Worm (Caenorhabditis elegans) whole organism, mixed stage, embryonic: ENCODE data around the gene end-1.
A peak's percentile ranks its signal among the peaks of the same experiment; 100 is the strongest.

Experiments
- M03D4.4 ChIP-seq: sonication (generic microtip); optimal IDR thresholded peaks from 2 replicates; lab custom pipeline; 2017; ENCODE audit warnings: mild to moderate bottlenecking, missing genetic modification characterization, missing compliant biosample characterization
- bed-3 ChIP-seq: fragments of 200-800 bp; sonication (Bioruptor generic); optimal IDR thresholded peaks from 3 replicates; lab custom pipeline; 2018; ENCODE audit warnings: mild to moderate bottlenecking, missing genetic modification characterization, moderate library complexity, missing compliant biosample characterization
- blmp-1 ChIP-seq: fragments of 150-350 bp; optimal IDR thresholded peaks from 2 replicates; lab custom pipeline; 2014; ENCODE audit warnings: missing biosample characterization, missing genetic modification characterization
- ceh-39 ChIP-seq: fragments of 150-350 bp; optimal IDR thresholded peaks from 2 replicates; lab custom pipeline; 2014; ENCODE audit warnings: missing biosample characterization, missing genetic modification characterization
- ceh-43 ChIP-seq: fragments of 200-800 bp; sonication (Bioruptor generic); optimal IDR thresholded peaks from 2 replicates; lab custom pipeline; 2018; ENCODE audit warnings: mild to moderate bottlenecking, missing genetic modification characterization, moderate library complexity, missing compliant biosample characterization
- ceh-83 ChIP-seq: fragments of 200-800 bp; sonication (Bioruptor generic); optimal IDR thresholded peaks from 2 replicates; lab custom pipeline; 2018; ENCODE audit warnings: mild to moderate bottlenecking, missing genetic modification characterization, missing compliant biosample characterization
- ces-1 ChIP-seq: fragments of 150-350 bp; optimal IDR thresholded peaks from 2 replicates; lab custom pipeline; 2014; ENCODE audit warnings: missing biosample characterization, missing genetic modification reagents, missing genetic modification characterization
- cnd-1 ChIP-seq: fragments of 200-800 bp; sonication (Bioruptor generic); optimal IDR thresholded peaks from 2 replicates; lab custom pipeline; 2018; ENCODE audit warnings: mild to moderate bottlenecking, missing genetic modification characterization, missing compliant biosample characterization
- drap-1 ChIP-seq: fragments of 200-800 bp; sonication (Bioruptor generic); optimal IDR thresholded peaks from 3 replicates; lab custom pipeline; 2018; ENCODE audit warnings: mild to moderate bottlenecking, missing genetic modification characterization, missing compliant biosample characterization
- elt-1 ChIP-seq: sonication (generic microtip); optimal IDR thresholded peaks from 2 replicates; lab custom pipeline; 2017; ENCODE audit warnings: missing genetic modification characterization, mild to moderate bottlenecking, missing compliant biosample characterization, antibody characterized with exemption, moderate library complexity, borderline replicate concordance; ENCODE audit not compliant: insufficient read depth
- elt-3 ChIP-seq: fragments of 150-350 bp; optimal IDR thresholded peaks from 2 replicates; lab custom pipeline; 2014; ENCODE audit warnings: missing biosample characterization, missing genetic modification characterization
- flh-1 ChIP-seq: fragments of 200-800 bp; sonication (Bioruptor generic); optimal IDR thresholded peaks from 2 replicates; lab custom pipeline; 2018; ENCODE audit warnings: mild to moderate bottlenecking, missing genetic modification characterization, moderate library complexity, missing compliant biosample characterization
- ham-2 ChIP-seq: fragments of 200-800 bp; sonication (Bioruptor generic); optimal IDR thresholded peaks from 2 replicates; lab custom pipeline; 2018; ENCODE audit warnings: mild to moderate bottlenecking, missing genetic modification characterization, missing compliant biosample characterization
- hlh-1 ChIP-seq: fragments of 150-350 bp; optimal IDR thresholded peaks from 2 replicates; lab custom pipeline; 2014; ENCODE audit warnings: missing biosample characterization, missing genetic modification reagents, missing genetic modification characterization
- lin-13 ChIP-seq: fragments of 150-350 bp; optimal IDR thresholded peaks from 2 replicates; lab custom pipeline; 2014; ENCODE audit warnings: missing biosample characterization, missing genetic modification characterization
- lin-32 ChIP-seq: fragments of 200-800 bp; sonication (Bioruptor generic); optimal IDR thresholded peaks from 2 replicates; lab custom pipeline; 2018; ENCODE audit warnings: mild to moderate bottlenecking, missing genetic modification characterization, missing compliant biosample characterization
- lsy-2 ChIP-seq: fragments of 150-350 bp; optimal IDR thresholded peaks from 2 replicates; lab custom pipeline; 2014; ENCODE audit warnings: missing biosample characterization, missing genetic modification characterization
- mab-5 ChIP-seq: fragments of 150-350 bp; optimal IDR thresholded peaks from 2 replicates; lab custom pipeline; 2014; ENCODE audit warnings: missing biosample characterization, missing genetic modification characterization
- mep-1 ChIP-seq: fragments of 150-350 bp; optimal IDR thresholded peaks from 2 replicates; lab custom pipeline; 2017; ENCODE audit warnings: missing biosample characterization, missing genetic modification reagents, missing genetic modification characterization, inconsistent platforms
- mls-2 ChIP-seq: sonication (generic microtip); optimal IDR thresholded peaks from 2 replicates; lab custom pipeline; 2016; ENCODE audit warnings: mild to moderate bottlenecking, missing genetic modification characterization, moderate library complexity, missing compliant biosample characterization
- nhr-12 ChIP-seq: fragments of 150-350 bp; optimal IDR thresholded peaks from 2 replicates; lab custom pipeline; 2014; ENCODE audit warnings: missing biosample characterization, missing genetic modification characterization
- nhr-2 ChIP-seq: fragments of 150-350 bp; optimal IDR thresholded peaks from 2 replicates; lab custom pipeline; 2014; ENCODE audit warnings: missing biosample characterization, missing genetic modification characterization
- nhr-237 ChIP-seq: fragments of 150-350 bp; optimal IDR thresholded peaks from 2 replicates; lab custom pipeline; 2014; ENCODE audit warnings: missing biosample characterization, missing genetic modification characterization
- nhr-28 ChIP-seq: fragments of 150-350 bp; optimal IDR thresholded peaks from 2 replicates; lab custom pipeline; 2014; ENCODE audit warnings: missing biosample characterization, missing genetic modification characterization
- nhr-76 ChIP-seq: sonication (generic microtip); optimal IDR thresholded peaks from 2 replicates; lab custom pipeline; 2017; ENCODE audit warnings: missing biosample characterization, missing genetic modification characterization
- pha-4 ChIP-seq: fragments of 150-350 bp; optimal IDR thresholded peaks from 2 replicates; lab custom pipeline; 2018; ENCODE audit warnings: missing biosample characterization, missing genetic modification reagents, missing genetic modification characterization
- sem-2 ChIP-seq: fragments of 200-800 bp; sonication (Bioruptor generic); optimal IDR thresholded peaks from 2 replicates; lab custom pipeline; 2018; ENCODE audit warnings: mild to moderate bottlenecking, missing genetic modification characterization, missing compliant biosample characterization
- snpc-4 ChIP-seq: fragments of 150-350 bp; optimal IDR thresholded peaks from 2 replicates; lab custom pipeline; 2014; ENCODE audit warnings: missing biosample characterization, missing genetic modification characterization
- sptf-1 ChIP-seq: sonication (generic microtip); optimal IDR thresholded peaks from 2 replicates; lab custom pipeline; 2017; ENCODE audit warnings: mild to moderate bottlenecking, missing genetic modification characterization, moderate library complexity, missing compliant biosample characterization
- tbx-8 ChIP-seq: fragments of 200-800 bp; sonication (Bioruptor generic); optimal IDR thresholded peaks from 2 replicates; lab custom pipeline; 2018; ENCODE audit warnings: mild to moderate bottlenecking, missing genetic modification characterization, moderate library complexity, missing compliant biosample characterization
- unc-120 ChIP-seq: sonication (generic microtip); optimal IDR thresholded peaks from 2 replicates; lab custom pipeline; 2017; ENCODE audit warnings: missing genetic modification characterization, missing compliant biosample characterization; ENCODE audit not compliant: poor library complexity, severe bottlenecking
- unc-39 ChIP-seq: fragments of 150-350 bp; optimal IDR thresholded peaks from 2 replicates; lab custom pipeline; 2014; ENCODE audit warnings: missing biosample characterization, missing genetic modification characterization
- unc-62 ChIP-seq: fragments of 150-350 bp; optimal IDR thresholded peaks from 2 replicates; lab custom pipeline; 2014; ENCODE audit warnings: missing biosample characterization, missing genetic modification reagents, missing genetic modification characterization
- zip-8 ChIP-seq: fragments of 150-350 bp; optimal IDR thresholded peaks from 2 replicates; lab custom pipeline; 2014; ENCODE audit warnings: missing biosample characterization, missing genetic modification characterization
- ztf-11 ChIP-seq: fragments of 150-350 bp; optimal IDR thresholded peaks from 2 replicates; lab custom pipeline; 2014; ENCODE audit warnings: missing biosample characterization, missing genetic modification characterization

Gene end-1

ce11 chrV:13955370-13956089, 29.4 kb upstream of the end-1 start:
- TF ChIP-seq elt-3 (tag; lab: Kevin White, UChicago), result no peak
- TF ChIP-seq ham-2 (GFP tag; lab: Kevin White, UChicago), result no peak
- no peak for TF ChIP-seq M03D4.4 (tag; lab: Kevin White, UChicago)
- TF ChIP-seq mab-5, result no peak
- no peak for TF ChIP-seq zip-8 (tag; lab: Kevin White, UChicago)
- no peak for TF ChIP-seq pha-4 (tag; lab: Kevin White, UChicago)
- no peak for TF ChIP-seq sem-2 (GFP tag; lab: Kevin White, UChicago)
- TF ChIP-seq ceh-39 (tag; lab: Kevin White, UChicago), result no peak
- TF ChIP-seq drap-1, result no peak

ce11 chrV:13957691-13958090, 27.2 kb upstream of the end-1 start:
- TF ChIP-seq sptf-1 (no peak), ham-2 (GFP tag; lab: Kevin White, UChicago) (no peak), nhr-237 (tag; lab: Kevin White, UChicago) (no peak), bed-3 (no peak), lin-32 (GFP tag; lab: Kevin White, UChicago) (no peak), ceh-43 (GFP tag; lab: Kevin White, UChicago) (no peak), flh-1 (no peak), elt-3 (tag; lab: Kevin White, UChicago) (no peak)

- TF ChIP-seq bed-3 (no peak), unc-120 (no peak), tbx-8 (no peak), mls-2 (tag; lab: Kevin White, UChicago) (no peak), nhr-28 (no peak)
Measured at ce11 chrV:13958247-13958646, 26.7 kb upstream of the end-1 start, which contains the start of gene R10D12.10. Gene R10D12.10, minus strand, starts transcription at chrV:13958347.

ce11 chrV:13960916-13961315, 24.0 kb upstream of the end-1 start, which contains the start of gene srh-24:
Gene srh-24, minus strand, starts transcription at chrV:13961016.
- TF ChIP-seq sptf-1, result no peak
- TF ChIP-seq elt-3 (tag; lab: Kevin White, UChicago), result no peak
- no peak for TF ChIP-seq ceh-83
- TF ChIP-seq ces-1 (GFP tag; lab: Kevin White, UChicago), result no peak
- TF ChIP-seq hlh-1 (tag; lab: Kevin White, UChicago), result no peak
- TF ChIP-seq bed-3, result no peak
- no peak for TF ChIP-seq lin-13 (tag; lab: Kevin White, UChicago)
- TF ChIP-seq, all 35 proteins: peak for 0

DNA sequence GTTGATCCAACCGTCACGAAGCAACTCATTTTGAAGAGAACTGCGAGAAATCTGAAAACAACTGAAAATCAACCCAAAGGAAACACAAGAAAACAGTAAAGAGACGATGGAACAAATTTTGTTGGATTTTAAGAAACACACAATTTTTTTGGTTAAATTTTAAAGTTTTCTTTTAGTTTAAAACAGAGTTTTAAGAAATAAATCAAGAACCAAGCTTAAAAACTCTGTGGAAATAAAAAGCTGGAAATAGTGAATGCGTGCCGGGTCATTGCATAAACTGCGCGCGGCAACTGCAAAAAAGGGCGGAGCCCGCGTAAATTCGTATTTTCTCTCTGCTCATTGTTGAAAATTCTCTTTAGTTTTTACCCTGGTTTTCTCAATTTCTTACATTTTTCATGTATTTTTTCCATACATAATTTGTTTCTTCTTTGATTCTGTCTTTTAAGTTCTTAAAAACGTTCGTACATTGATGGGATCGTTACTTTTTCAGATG, 23.0 kb upstream of the end-1 start, which contains the start of the genes algn-13 and R10D12.13:
TSS of gene algn-13 (minus strand) at position 51 of the 493 bp plus-strand sequence.
TSS of gene R10D12.13 (plus strand) at position 491 of the 493 bp plus-strand sequence.
- TF ChIP-seq lin-13 (tag; lab: Kevin White, UChicago) (peak; percentile 66), ces-1 (GFP tag; lab: Kevin White, UChicago) (peak; percentile 40), cnd-1 (tag; lab: Kevin White, UChicago) (peak; percentile 77), lin-32 (GFP tag; lab: Kevin White, UChicago) (peak; percentile 41), lsy-2 (tag; lab: Kevin White, UChicago) (peak; percentile 37), snpc-4 (tag; lab: Kevin White, UChicago) (no peak), ceh-43 (GFP tag; lab: Kevin White, UChicago) (peak; percentile 68), unc-39 (tag; lab: Kevin White, UChicago) (no peak), sem-2 (GFP tag; lab: Kevin White, UChicago) (peak; percentile 64), nhr-2 (tag; lab: Kevin White, UChicago) (peak; percentile 24), elt-3 (tag; lab: Kevin White, UChicago) (peak; percentile 16), ztf-11 (peak; percentile 59), elt-1 (tag; lab: Kevin White, UChicago) (peak; percentile 47), blmp-1 (peak; percentile 52), pha-4 (tag; lab: Kevin White, UChicago) (peak; percentile 52), M03D4.4 (tag; lab: Kevin White, UChicago) (peak; percentile 86), nhr-12 (tag; lab: Kevin White, UChicago) (no peak), mab-5 (peak; percentile 60), sptf-1 (peak; percentile 92), bed-3 (peak; percentile 70), drap-1 (peak; percentile 81), hlh-1 (tag; lab: Kevin White, UChicago) (peak; percentile 26), nhr-237 (tag; lab: Kevin White, UChicago) (no peak), tbx-8 (peak; percentile 64), nhr-28 (no peak), unc-120 (peak; percentile 91), mls-2 (tag; lab: Kevin White, UChicago) (peak; percentile 84), zip-8 (tag; lab: Kevin White, UChicago) (no peak), ceh-83 (peak; percentile 79), nhr-76 (no peak), mep-1 (tag; lab: Kevin White, UChicago) (peak; percentile 79), unc-62 (GFP tag; lab: Kevin White, UChicago) (no peak), ham-2 (GFP tag; lab: Kevin White, UChicago) (peak; percentile 60), flh-1 (peak; percentile 64), ceh-39 (tag; lab: Kevin White, UChicago) (no peak)
